Worm (Caenorhabditis elegans) whole organism, L2 larva: ENCODE data around the gene F44E2.8.

Experiments used
- C34F6.9 ChIP-seq: fragments of 150-350 bp; optimal IDR thresholded peaks from 2 replicates; lab custom pipeline; 2014; ENCODE audit warnings: missing biosample characterization, missing genetic modification characterization
- R02D3.7 ChIP-seq: fragments of 150-350 bp; optimal IDR thresholded peaks from 2 replicates; lab custom pipeline; 2014; ENCODE audit warnings: missing biosample characterization, missing genetic modification characterization
- Y55F3AM.14 ChIP-seq: fragments of 200-800 bp; sonication (Bioruptor generic); optimal IDR thresholded peaks from 2 replicates; lab custom pipeline; 2018; ENCODE audit warnings: mild to moderate bottlenecking, missing genetic modification characterization, missing compliant biosample characterization
- ama-1 ChIP-seq: fragments of 150-350 bp; optimal IDR thresholded peaks from 2 replicates; lab custom pipeline; 2018; ENCODE audit warnings: inconsistent platforms
- blmp-1 ChIP-seq: sonication (generic microtip); optimal IDR thresholded peaks from 2 replicates; lab custom pipeline; 2017; ENCODE audit warnings: missing genetic modification characterization, mild to moderate bottlenecking, missing compliant biosample characterization, antibody characterized with exemption, moderate library complexity; ENCODE audit not compliant: insufficient read depth
- ceh-82 ChIP-seq: fragments of 150-350 bp; optimal IDR thresholded peaks from 2 replicates; lab custom pipeline; 2014; ENCODE audit warnings: missing biosample characterization, missing genetic modification characterization
- gmeb-1 ChIP-seq: fragments of 150-350 bp; optimal IDR thresholded peaks from 2 replicates; lab custom pipeline; 2014; ENCODE audit warnings: missing biosample characterization, missing genetic modification characterization
- lin-13 ChIP-seq: fragments of 150-350 bp; optimal IDR thresholded peaks from 2 replicates; lab custom pipeline; 2014; ENCODE audit warnings: missing biosample characterization, missing genetic modification reagents, missing genetic modification characterization
- nhr-12 ChIP-seq: fragments of 150-350 bp; optimal IDR thresholded peaks from 2 replicates; lab custom pipeline; 2014; ENCODE audit warnings: missing biosample characterization, missing genetic modification characterization
- nhr-237 ChIP-seq: fragments of 150-350 bp; optimal IDR thresholded peaks from 2 replicates; lab custom pipeline; 2014; ENCODE audit warnings: missing biosample characterization, missing genetic modification characterization
- sem-4 ChIP-seq: fragments of 150-350 bp; optimal IDR thresholded peaks from 2 replicates; lab custom pipeline; 2014; ENCODE audit warnings: missing biosample characterization, missing genetic modification reagents, missing genetic modification characterization

DNA sequence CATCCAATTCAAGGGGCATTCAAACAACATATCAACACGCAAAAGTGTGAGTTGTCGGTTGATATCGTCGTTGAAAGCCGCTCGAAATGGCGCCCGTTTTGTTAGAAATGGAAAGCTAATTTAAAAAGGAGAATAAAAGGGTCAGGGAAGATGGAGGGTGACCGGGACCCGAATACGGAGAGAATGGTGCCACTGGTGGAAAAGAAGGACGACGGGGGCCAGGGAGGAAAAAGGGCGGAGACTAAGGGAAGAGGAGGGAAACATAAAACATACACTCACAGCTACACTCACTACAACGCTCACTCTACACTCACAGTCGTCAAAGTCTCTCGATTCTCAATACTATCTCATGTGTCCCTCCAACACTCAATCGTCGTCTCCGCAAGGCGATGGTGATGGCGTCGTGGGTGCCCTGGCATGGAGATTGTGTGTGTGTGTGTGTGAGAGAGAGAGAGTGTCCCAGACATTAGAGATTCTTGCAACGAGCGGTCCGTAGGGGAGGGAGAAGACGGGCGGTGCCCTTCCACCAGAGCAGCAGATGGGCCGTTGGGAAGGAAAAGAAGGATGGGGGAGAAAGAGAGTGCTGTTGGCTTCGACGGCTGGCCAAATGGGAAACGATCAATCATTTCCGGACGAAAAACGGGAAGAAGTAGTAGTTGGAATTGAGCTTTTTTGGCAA lies 24.5 kb upstream of the F44E2.8 start:
- TF ChIP-seq ceh-82 (no peak), Y55F3AM.14 (peak; percentile 20), nhr-237 (no peak), blmp-1 (tag; lab: Kevin White, UChicago) (peak; percentile 11), R02D3.7 (tag; lab: Kevin White, UChicago) (no peak), C34F6.9 (tag; lab: Kevin White, UChicago) (peak; percentile 90), lin-13 (GFP tag; lab: Kevin White, UChicago) (peak; percentile 76), ama-1 (lab: Kevin White, UChicago) (peak; percentile 92), sem-4 (tag; lab: Kevin White, UChicago) (peak; percentile 91), gmeb-1 (tag; lab: Kevin White, UChicago) (no peak), nhr-12 (no peak)
